Worm (Caenorhabditis elegans): ENCODE data around the gene str-30.
A peak's percentile ranks its signal among the peaks of the same experiment; 100 is the strongest.

- TF ChIP-seq lsl-1 (GFP tag; optimal IDR thresholded peaks at IDR 0.05) = no peak
- TF ChIP-seq egl-18 (GFP tag; IDR thresholded peaks at IDR 0.05) = no peak
- TF ChIP-seq nfyb-1 (GFP tag; IDR thresholded peaks at IDR 0.05) = 0 out of 2 replicates have a peak, but pooled peaks have one; percentile 9
These were observed 12.7 kb upstream of the str-30 start for ce11 chrV:3712192-3712591.
